Worm (Caenorhabditis elegans): ENCODE data around the gene C53C7.3.

The C53C7.3 gene

DNA sequence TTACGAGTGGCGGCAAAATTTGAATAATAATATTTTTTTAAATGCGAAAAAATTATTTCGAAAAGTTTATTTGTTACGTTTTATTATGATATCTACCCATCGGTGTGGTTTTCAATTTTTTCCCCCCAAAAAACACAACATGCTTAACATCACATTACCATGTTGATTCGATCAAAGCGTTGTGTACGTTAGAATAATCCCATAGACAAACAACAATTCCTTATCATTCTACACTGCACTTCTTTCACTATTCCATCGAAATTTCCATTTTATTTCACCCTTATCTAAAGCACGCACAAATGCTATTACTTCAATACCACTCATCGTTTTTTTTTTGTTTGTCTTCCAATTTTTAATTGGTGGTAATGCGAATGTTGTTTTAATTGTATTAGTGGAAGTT is 11.6 kb downstream of the C53C7.3 start:
- TF ChIP-seq nhr-12 (tag; optimal IDR thresholded peaks at IDR 0.05) (no peak), zag-1 (tag; optimal IDR thresholded peaks at IDR 0.05) (no peak), skn-1 (tag; optimal IDR thresholded peaks at IDR 0.05) (peak; percentile 43), ztf-1 (GFP tag; conservative IDR thresholded peaks at IDR 0.05) (no peak), sma-9 (GFP tag; optimal IDR thresholded peaks at IDR 0.05) (peak; percentile 36), sma-9 (tag; optimal IDR thresholded peaks at IDR 0.05) (no peak), F13H6.1 (tag; optimal IDR thresholded peaks at IDR 0.05) (peak; percentile 13), nhr-237 (tag; optimal IDR thresholded peaks at IDR 0.05) (no peak), crh-2 (tag; optimal IDR thresholded peaks at IDR 0.05) (peak; percentile 49), fos-1 (tag; optimal IDR thresholded peaks at IDR 0.05) (peak; percentile 91)

DNA sequence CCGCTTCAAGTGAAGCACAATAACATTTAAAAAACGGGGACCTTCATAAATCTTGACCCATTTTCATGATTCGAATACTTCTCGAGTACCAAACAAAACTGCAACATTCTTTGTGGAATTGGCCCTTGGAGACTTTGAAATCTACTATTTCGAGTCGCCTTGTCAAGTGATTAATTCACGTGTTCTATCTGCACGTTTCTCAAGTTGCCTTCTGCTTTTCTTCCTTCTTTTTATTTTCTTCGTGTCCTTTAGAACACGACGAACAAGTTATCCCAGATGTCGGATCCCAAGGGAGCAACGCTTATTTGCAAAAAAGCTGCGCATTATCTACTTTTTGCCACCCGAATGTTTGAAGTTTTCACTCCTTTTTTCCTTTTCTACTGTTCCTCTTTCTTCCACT is 13.0 kb downstream of the C53C7.3 start:
- TF ChIP-seq unc-55 (GFP tag; optimal IDR thresholded peaks at IDR 0.05) (no peak), nhr-10 (tag; optimal IDR thresholded peaks at IDR 0.05) (no peak), Y55F3AM.14 (GFP tag; optimal IDR thresholded peaks at IDR 0.05) (no peak), sma-9 (GFP tag; optimal IDR thresholded peaks at IDR 0.05) (peak; percentile 3), sma-9 (tag; optimal IDR thresholded peaks at IDR 0.05) (no peak), zag-1 (tag; optimal IDR thresholded peaks at IDR 0.05) (peak; percentile 13), skn-1 (tag; optimal IDR thresholded peaks at IDR 0.05) (no peak), lin-39 (tag; optimal IDR thresholded peaks at IDR 0.05) (no peak), lsy-2 (tag; optimal IDR thresholded peaks at IDR 0.05) (no peak)

DNA sequence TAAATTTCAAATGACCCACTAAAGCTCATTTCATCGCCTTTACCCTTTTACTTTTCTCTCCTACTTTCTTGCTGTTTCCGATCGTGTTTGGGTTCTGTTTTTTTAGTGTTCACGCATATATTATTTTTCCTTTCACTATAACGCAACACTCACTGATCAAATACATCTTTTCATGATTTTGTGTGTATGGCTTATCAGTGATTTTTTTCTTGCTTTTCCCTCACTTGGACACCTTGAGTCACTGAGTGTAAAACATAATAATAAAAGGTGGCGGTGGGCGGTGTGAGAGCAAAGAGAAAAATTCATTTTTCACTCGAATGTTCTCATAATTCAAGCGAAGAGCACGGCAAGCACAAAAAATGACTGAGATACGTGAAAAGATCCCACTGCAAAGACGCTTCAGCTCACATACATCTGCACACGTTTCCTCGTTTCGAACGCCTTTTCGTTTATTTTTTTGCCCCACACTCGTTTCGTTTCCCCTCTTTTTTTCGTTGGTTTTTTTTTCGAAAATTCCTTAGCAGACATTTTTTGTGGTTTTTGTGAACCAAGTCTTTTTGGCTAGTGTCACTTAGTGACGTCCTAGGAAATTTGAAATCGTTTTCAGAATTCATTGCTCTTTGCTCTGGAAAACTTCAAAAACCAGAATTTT is 14.7 kb downstream of the C53C7.3 start, which contains the start of gene K03A11.5:
K03A11.5 (plus strand) TSS at position 602 of the 652 bp plus-strand sequence.
- TF ChIP-seq fos-1 (tag; optimal IDR thresholded peaks at IDR 0.05) (peak; percentile 58), unc-62 (GFP tag; optimal IDR thresholded peaks at IDR 0.05) (no peak)

DNA sequence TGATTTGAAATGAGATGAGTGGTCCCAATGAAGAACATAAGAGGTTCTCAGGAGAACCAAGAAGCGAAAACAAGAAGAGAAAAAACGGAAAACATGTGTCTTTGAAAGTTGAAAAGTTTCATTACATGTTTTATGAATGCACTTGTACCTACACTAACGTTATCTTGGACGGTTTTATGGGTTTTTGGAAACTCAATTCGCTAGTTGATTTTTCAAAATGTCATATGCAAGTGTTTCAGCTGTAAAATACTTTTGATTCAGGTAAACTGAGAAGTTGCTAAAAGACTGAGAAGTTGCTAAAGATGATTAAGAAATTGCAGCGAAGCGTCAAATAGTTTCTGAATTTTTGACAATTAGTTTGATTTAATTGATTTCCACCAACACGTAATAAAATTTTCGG is 22.8 kb downstream of the C53C7.3 start, which contains the start of gene cpx-2:
cpx-2 (minus strand) TSS at position 101 of the 400 bp plus-strand sequence.
- TF ChIP-seq blmp-1 (tag; optimal IDR thresholded peaks at IDR 0.05; ENCODE audit: insufficient read depth) (no peak), nhr-23 (tag; optimal IDR thresholded peaks at IDR 0.05) (no peak), nhr-77 (tag; optimal IDR thresholded peaks at IDR 0.05) (no peak), fos-1 (tag; optimal IDR thresholded peaks at IDR 0.05) (no peak), unc-62 (GFP tag; optimal IDR thresholded peaks at IDR 0.05) (no peak), nhr-21 (tag; optimal IDR thresholded peaks at IDR 0.05) (no peak), ama-1 (optimal IDR thresholded peaks at IDR 0.05) (no peak), nhr-10 (tag; optimal IDR thresholded peaks at IDR 0.05) (no peak), ztf-11 (tag; optimal IDR thresholded peaks at IDR 0.05) (no peak), gmeb-1 (tag; optimal IDR thresholded peaks at IDR 0.05) (no peak), nhr-12 (tag; optimal IDR thresholded peaks at IDR 0.05) (no peak), sem-4 (tag; optimal IDR thresholded peaks at IDR 0.05) (no peak), sma-3 (GFP tag; optimal IDR thresholded peaks at IDR 0.05) (no peak), ceh-16 (tag; optimal IDR thresholded peaks at IDR 0.05) (no peak), nhr-129 (tag; optimal IDR thresholded peaks at IDR 0.05) (no peak), nhr-11 (tag; optimal IDR thresholded peaks at IDR 0.05) (no peak), egl-27 (tag; optimal IDR thresholded peaks at IDR 0.05) (no peak)

DNA sequence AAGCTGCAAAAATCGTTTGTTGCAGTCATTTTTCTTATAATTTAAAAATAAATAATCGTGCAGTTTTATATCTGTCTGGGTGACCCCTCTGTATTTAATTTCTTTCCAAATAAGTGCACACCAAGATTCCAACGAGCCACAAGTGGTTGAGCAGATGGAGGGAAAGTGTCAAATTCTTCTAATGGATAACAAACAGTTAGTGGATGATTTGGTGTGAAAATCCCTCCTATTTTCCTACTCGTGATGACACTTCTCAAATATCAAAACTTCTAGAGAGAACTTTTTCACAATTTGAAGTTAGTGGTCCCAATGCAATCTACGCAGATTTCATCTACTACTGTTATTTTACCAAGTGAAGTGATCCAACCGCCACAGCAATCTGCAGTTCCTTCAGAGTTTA is 26.0 kb downstream of the C53C7.3 start, which contains the start of gene ceh-28:
ceh-28 (plus strand) TSS at position 301 of the 400 bp plus-strand sequence.
- no peak for TF ChIP-seq nhr-129 (tag; optimal IDR thresholded peaks at IDR 0.05)

- TF ChIP-seq nhr-10 (tag; optimal IDR thresholded peaks at IDR 0.05), result no peak
- no peak for TF ChIP-seq mdl-1 (tag; optimal IDR thresholded peaks at IDR 0.05)
- TF ChIP-seq nhr-77 (tag; optimal IDR thresholded peaks at IDR 0.05), result no peak
- TF ChIP-seq unc-39 (tag; optimal IDR thresholded peaks at IDR 0.05), result no peak
- no peak for TF ChIP-seq skn-1 (tag; optimal IDR thresholded peaks at IDR 0.05)
- no peak for TF ChIP-seq gmeb-1 (tag; optimal IDR thresholded peaks at IDR 0.05)
- TF ChIP-seq R02D3.7 (tag; optimal IDR thresholded peaks at IDR 0.05), result no peak
- no peak for TF ChIP-seq aly-2 (tag; optimal IDR thresholded peaks at IDR 0.05)
- TF ChIP-seq elt-3 (tag; optimal IDR thresholded peaks at IDR 0.05), result no peak
- no peak for TF ChIP-seq nhr-6 (tag; optimal IDR thresholded peaks at IDR 0.05)
- no peak for TF ChIP-seq peb-1 (tag; optimal IDR thresholded peaks at IDR 0.05)
- TF ChIP-seq sma-9 (GFP tag; optimal IDR thresholded peaks at IDR 0.05), result no peak
- TF ChIP-seq sma-9 (tag; optimal IDR thresholded peaks at IDR 0.05), result no peak
- no peak for TF ChIP-seq elt-1 (tag; optimal IDR thresholded peaks at IDR 0.05)
- no peak for TF ChIP-seq snpc-4 (tag; optimal IDR thresholded peaks at IDR 0.05)
- no peak for TF ChIP-seq sma-3 (GFP tag; optimal IDR thresholded peaks at IDR 0.05)
- TF ChIP-seq ceh-82 (tag; optimal IDR thresholded peaks at IDR 0.05), result no peak
- TF ChIP-seq dmd-4 (tag; optimal IDR thresholded peaks at IDR 0.05), result no peak
These were observed 29.5 kb downstream of the C53C7.3 start, which contains the start of gene K03A11.4 for ce11 chrX:13077872-13078271. K03A11.4 (plus strand) TSS chrX:13078172.
